Worm (Caenorhabditis elegans): ENCODE data around the gene srv-15.

srv-15 gene

DNA sequence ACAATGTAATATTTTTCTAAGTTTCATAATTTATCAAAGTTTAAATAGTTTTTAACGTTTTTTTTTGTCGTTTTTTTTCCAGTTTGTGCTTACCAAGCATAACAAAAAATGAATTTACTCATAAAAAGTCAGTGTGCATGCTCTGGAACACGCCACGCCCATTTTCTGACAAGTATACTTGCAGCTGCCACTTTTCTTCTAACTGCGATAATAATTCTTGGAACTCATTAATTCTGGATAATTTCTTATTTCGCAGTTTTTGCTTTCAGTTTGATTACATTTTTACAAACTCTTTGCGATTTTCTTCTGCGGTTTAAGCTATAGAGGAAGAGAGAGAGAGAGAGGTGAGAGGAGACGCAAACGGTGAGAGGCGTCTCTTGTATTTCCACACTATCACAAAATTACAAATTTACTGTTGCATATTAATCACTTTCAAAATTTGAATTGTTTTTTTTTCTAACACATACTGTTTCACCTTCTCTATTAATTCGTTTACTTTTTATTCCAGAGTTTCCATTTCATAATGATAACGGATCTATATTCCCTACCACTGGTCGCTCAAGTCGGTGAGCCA lies at the start of gene srv-15:
srv-15 (plus strand) TSS at position 524 of the 574 bp plus-strand sequence.
- no peak for TF ChIP-seq unc-62 (GFP tag; optimal IDR thresholded peaks at IDR 0.05)

DNA sequence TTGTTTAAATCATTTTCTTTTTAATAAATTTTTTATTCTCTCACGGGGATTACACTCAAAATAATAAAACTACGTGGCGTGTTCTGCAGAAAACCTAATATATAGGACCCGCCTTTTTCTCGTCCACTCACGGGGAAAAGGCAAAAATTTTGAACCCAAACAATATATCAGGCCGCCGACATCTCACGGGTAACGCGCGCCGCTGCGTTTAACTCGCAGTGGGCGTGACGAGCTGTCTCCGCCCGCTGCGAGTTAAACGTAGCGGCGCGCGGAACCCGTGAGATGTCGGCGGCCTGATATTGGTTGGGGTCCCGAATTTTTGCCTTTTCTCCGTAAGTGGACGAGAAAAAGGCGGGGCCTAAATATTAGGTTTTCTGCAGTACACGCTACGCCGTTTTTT lies 44.9 kb upstream of the srv-15 start:
- no peak for TF ChIP-seq unc-62 (GFP tag; optimal IDR thresholded peaks at IDR 0.05)

DNA sequence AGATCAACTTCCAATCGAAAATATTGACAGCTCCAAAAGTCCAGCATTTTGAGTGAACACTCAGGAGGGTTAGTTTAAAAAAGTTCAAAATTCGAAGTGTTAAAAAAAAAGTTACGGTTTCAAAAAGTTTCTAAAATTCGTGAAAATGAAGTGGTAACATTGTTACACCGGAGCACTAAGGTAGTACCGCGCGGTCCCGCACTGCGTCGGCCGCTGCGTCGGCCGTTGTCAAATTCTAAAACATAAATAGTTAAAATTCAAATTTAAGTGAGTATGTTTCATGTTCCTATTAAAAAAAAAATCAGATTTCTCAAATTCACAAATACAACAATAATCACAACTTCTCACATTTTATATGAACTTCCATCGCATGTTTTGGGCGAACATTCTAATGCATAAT lies 38.1 kb upstream of the srv-15 start:
- no peak for TF ChIP-seq unc-62 (GFP tag; optimal IDR thresholded peaks at IDR 0.05)

DNA sequence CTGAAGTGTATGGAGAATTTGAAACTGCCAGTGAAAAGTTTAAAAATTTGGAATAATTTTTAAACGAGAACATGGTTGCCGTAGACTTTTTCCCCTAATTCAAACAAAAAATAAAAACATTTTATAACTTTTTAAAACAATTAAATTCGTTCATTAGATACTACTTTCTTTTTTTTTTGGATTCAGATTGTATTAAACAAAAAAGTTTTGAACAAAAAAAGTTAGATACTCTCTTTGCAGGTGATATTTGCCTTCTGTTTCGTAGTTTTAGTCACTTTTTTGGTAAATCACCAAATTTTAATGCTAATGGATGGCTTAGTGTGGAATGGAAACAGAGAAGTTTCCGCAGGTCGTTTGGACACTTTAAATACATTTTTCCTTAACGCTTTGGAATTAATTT lies 36.0 kb upstream of the srv-15 start, which contains the start of gene Y105C5B.1:
Y105C5B.1 (plus strand) TSS at position 301 of the 400 bp plus-strand sequence.
- no peak for TF ChIP-seq unc-62 (GFP tag; optimal IDR thresholded peaks at IDR 0.05)

DNA sequence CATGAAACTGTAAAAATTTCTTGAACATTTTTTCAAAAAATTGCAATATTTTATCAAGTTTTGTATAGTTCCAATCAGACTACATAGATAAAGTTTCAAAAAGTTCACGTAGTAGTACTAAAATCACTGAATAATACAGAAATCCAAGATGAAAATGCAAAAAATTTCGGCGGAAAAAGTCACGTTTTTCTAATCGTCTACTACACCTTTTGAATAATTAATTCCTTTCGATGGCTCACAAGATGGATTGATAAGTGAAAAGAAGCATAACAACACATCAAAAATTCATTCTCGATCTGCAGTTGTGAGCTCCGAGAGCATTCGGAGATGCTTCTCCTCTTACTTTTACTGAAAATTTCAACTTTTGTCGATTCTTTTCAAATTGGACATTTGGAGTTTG lies 33.7 kb upstream of the srv-15 start, which contains the start of gene gcy-25:
gcy-25 (plus strand) TSS at position 301 of the 400 bp plus-strand sequence.
- TF ChIP-seq unc-62 (GFP tag; optimal IDR thresholded peaks at IDR 0.05): no peak

DNA sequence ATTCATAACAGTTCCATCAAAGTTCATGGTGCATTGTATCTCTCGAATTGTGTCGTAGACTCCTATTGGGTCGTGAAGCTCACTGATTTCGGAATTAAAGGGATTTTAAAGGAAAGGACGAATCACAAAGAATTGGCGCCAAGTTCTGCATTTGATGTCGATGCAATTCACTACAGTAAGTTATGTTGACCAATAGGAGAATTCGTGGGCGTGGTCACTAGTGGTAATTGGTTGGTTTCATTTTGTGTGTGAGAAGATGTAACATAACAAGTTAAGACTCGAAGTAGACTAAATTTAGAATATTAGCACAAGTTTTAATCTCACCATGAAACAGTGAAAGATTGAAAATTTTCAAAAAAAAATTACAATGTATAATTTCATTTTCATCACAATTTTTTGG lies 28.1 kb upstream of the srv-15 start:
- no peak for TF ChIP-seq unc-62 (GFP tag; optimal IDR thresholded peaks at IDR 0.05)

DNA sequence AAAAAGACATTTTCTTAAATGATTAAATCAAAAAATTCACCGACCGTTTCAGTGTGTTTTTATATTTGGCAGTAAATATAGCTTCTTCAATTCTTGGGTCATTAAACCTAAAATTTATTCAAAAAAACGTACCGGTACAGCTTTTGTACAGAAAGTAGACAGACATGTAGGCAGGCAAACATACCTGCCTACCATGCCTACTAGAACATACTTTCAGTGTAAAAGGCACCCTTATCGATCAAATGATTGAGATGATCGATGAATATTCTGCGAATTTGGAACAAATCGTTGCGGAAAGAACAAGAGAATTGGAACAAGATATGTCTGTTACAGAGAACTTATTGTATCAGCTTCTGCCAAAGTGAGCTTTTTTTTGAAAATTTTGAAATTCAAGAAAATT lies 26.3 kb upstream of the srv-15 start:
- no peak for TF ChIP-seq unc-62 (GFP tag; optimal IDR thresholded peaks at IDR 0.05)

DNA sequence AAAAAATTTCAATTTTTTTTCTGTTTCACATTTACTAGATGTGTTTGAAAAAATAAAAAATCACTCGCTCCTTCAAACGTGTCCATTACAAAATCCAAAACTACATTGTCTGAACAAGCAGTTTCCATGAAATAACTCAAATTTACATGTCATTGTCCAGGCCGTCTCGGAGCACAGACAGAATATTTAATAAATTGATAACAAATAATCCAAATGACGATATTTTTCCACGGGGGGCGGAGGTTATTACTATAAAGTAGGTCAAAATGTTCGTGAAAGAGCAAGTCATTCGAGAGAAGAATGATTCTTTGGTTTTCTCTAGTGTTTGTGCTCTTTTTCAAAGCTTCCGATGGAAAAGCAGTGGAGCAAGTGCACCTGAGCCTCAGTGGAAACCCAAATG lies 22.5 kb upstream of the srv-15 start, which contains the start of gene Y105C5B.3:
Y105C5B.3 (plus strand) TSS at position 301 of the 400 bp plus-strand sequence.
- TF ChIP-seq unc-62 (GFP tag; optimal IDR thresholded peaks at IDR 0.05): no peak

DNA sequence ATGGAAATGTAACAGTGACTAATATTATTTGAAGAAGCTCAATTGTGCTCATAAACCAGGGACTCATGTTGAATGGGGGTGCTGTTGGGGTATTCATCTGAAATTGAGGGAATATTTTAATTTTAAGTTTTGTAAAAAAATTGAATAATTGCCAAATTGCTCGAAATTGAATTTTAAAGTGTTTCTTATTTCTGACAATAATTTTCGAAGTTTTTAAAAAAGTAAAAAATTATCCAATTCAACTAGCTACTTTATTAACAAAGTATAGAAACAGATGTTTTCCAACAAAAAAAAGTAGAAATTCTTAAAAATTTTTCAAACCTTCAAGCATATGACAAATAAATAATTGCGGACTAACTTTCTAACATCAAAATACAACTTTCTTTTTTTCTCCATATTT lies 12.2 kb upstream of the srv-15 start, which contains the start of gene srv-14:
srv-14 (minus strand) TSS at position 101 of the 400 bp plus-strand sequence.
- TF ChIP-seq unc-62 (GFP tag; optimal IDR thresholded peaks at IDR 0.05): no peak

DNA sequence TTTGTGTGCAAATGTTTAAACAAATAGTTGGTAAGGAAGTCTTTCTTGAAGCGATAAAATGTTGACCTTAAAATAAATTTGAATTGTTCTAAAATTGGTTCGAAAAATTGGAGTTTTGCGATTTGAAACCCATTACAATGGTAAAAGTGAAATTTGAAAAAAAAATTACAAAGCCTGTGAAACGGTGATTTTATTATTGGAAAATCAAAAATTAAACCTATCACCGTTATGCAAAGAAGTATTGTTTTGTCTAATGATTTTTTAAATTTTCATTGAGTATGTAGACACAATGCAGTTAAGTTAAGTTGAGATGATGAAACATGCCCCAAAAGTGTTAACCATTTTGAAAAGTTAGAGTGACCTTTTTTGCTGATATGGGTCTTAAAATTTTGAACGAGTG lies 11.6 kb upstream of the srv-15 start:
- no peak for TF ChIP-seq unc-62 (GFP tag; optimal IDR thresholded peaks at IDR 0.05)

DNA sequence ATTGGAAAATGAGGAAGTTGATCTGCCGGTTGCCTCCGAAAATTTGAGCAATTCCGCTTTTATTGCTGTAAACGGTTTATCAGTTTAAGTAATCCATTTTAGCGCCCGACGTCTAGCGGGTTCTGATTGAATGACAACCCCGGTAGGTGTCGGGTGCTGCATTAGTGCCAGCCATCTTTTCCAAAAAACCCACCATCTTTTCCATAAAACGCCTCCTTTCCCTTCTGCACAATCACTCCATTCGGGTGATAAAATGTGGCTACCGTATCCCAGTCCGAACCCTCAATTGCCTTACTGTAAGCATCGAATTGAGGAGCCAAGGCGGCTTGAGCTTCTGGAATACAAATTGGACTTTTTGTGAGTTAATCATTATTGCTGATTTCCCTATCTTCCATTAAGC lies 6.2 kb upstream of the srv-15 start:
- TF ChIP-seq unc-62 (GFP tag; optimal IDR thresholded peaks at IDR 0.05): no peak

DNA sequence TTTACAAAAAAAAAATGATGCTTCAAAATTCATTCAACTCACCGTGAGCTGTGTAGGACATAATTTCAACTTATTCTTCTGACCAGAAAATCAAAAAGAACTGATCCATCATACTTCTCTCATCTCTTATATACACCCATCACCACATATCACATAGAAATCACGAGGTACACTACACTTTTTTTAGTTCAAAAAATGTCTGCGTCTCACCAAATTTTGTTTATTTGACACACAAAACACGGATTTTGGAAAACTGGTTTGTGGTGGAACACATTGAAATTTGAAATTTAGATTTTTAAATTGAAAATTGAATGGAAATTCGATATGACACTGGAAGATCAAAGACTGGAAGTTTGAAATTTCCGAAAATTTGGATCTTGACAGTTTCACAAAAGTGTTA lies 5.3 kb upstream of the srv-15 start, which contains the start of gene Y105C5B.5:
Y105C5B.5 (minus strand) TSS at position 103 of the 400 bp plus-strand sequence.
- no peak for TF ChIP-seq unc-62 (GFP tag; optimal IDR thresholded peaks at IDR 0.05)

DNA sequence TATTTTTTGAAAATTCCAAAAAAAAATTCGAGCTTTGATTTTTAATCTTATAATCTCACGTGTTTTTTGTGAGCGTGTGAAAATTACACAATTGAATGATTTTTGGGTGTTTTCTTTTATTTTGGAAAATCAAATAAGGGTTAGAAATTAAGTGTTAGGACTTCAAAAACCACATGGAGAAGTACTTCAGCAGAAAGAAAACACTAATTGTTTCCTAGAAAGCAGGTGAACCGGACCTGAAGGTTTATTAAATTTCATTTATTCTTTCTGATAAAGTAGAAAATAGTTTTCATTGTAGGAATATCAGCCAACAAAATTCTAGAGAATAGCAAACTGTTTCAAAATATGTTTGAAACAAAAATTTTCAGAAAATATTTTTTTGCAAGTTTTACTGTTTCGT lies 1.9 kb downstream of the srv-15 start:
- no peak for TF ChIP-seq unc-62 (GFP tag; optimal IDR thresholded peaks at IDR 0.05)

DNA sequence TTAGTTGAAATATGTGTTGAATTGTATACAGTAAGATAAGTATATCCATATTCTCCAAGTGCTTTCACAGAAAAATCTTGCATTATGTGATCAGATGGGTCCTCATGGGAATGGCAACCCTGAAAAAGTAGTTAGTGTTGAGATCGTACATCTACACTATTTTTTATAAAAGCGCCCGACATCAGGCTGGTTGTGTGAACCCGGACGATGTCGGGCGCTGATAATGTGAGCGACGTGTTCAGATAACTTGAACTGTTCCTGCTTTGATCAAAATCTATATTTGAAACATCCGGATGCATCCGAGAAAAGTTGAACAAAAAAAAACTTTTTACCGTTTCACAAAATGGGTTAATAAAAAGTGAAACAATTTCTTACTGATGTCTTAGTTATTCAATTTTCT lies 8.7 kb downstream of the srv-15 start:
- TF ChIP-seq unc-62 (GFP tag; optimal IDR thresholded peaks at IDR 0.05): no peak

DNA sequence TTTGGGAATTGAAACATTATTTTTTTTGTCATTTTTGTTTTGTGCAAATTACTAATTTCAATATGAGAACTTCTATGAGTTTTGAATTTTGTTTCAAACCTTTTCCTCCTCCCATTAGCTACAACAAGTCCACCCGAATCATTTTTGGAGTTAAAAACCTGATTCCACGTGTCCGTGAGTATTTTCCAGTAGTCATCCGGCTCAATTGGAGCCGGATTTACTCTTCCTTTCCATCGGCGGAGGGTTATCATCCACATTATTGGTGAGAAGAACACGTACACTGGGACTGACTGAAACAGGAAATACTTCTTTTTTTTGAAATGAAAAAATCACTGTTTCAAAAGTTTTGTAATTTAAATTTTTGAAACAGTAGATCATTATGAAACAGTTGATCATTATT lies 16.6 kb downstream of the srv-15 start:
- TF ChIP-seq unc-62 (GFP tag; optimal IDR thresholded peaks at IDR 0.05): no peak

DNA sequence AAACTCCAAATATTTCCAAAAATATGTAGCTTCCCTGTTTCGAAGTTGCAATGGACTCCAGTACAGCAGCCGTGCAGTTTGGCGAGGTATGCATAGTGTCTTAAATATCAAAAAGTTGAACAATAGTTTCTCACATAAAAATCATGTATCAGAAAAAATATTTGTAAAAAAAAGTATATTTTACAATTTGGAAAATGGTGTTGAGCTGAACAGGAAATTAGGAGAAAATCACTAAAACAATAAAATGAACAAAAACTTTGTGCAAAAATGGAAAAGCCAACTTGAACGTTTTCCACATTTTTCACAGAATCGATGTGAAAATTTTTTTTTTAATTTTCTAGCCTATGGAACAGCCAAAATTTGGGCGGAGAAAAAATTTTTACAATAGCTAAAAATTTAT lies 20.4 kb downstream of the srv-15 start, which contains the start of gene Y105C5B.8:
Y105C5B.8 (minus strand) TSS at position 101 of the 400 bp plus-strand sequence.
- no peak for TF ChIP-seq unc-62 (GFP tag; optimal IDR thresholded peaks at IDR 0.05)

DNA sequence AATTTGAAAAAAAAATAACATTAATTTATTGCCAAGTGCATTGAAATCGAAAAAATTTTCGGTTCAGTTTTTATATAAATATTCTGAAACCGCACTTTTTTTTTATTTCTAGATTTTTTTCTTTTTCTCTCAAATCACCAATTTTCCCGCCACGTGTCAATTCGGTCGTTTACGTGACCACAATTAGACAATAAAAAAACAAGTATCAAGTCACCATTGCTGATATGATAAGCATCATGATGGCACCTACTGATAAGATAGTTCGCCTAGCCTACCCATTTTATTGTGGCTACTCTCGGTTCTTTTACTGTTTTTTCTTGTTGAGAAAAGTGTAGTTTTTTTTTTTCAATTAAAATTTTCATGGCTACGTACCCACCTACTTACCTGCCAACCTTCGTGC lies 23.4 kb downstream of the srv-15 start:
- TF ChIP-seq unc-62 (GFP tag; optimal IDR thresholded peaks at IDR 0.05): no peak

DNA sequence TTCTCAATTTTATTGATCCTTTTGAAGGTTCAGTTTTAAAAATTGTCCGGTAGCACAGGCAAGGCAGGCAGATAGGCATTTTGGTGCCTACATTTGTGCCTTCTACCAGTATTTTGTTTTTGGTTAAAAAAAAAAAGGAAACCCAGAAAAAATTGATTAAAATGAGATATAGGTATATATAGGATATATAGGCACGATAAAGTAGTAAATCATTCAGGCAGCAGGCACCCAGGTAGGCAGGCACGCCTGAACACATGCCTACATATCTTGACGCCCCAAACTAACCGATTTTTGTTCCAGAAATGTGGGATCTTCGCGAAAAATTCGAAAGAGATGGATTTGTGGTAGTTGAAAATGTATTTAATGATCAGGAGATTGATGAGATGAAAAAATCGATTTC lies 23.9 kb downstream of the srv-15 start, which contains the start of gene Y105C5B.9:
Y105C5B.9 (plus strand) TSS at position 301 of the 400 bp plus-strand sequence.
- TF ChIP-seq unc-62 (GFP tag; optimal IDR thresholded peaks at IDR 0.05): no peak
